Fruit fly (Drosophila melanogaster): Measurements from ENCODE around the gene CycT.

CycT gene

dm6 chr3L:17529511-17530194, 27.9 kb downstream of the CycT start, which contains the start of the genes Edc3 and Nedd4 (continued):
- no peak for TF ChIP-seq CG16779 (GFP tag; IDR thresholded peaks at IDR 0.05)
- no peak for TF ChIP-seq ash1 (GFP tag; optimal IDR thresholded peaks at IDR 0.05)
- no peak for TF ChIP-seq jumu (GFP tag; optimal IDR thresholded peaks at IDR 0.05)
- no peak for TF ChIP-seq pb (GFP tag; optimal IDR thresholded peaks at IDR 0.05)
- TF ChIP-seq Six4 (GFP tag; optimal IDR thresholded peaks at IDR 0.05) = no peak
- TF ChIP-seq CG17568 (GFP tag; optimal IDR thresholded peaks at IDR 0.05) = no peak
- TF ChIP-seq Hmx (GFP tag; optimal IDR thresholded peaks at IDR 0.05) = no peak
- peak; percentile 25 for TF ChIP-seq Vsx1 (GFP tag; optimal IDR thresholded peaks at IDR 0.05)
- no peak for TF ChIP-seq CG32767 (GFP tag; IDR thresholded peaks at IDR 0.05)
- no peak for TF ChIP-seq CG14050 (GFP tag; IDR thresholded peaks at IDR 0.05)
- TF ChIP-seq sim (GFP tag; IDR thresholded peaks at IDR 0.05) = no peak
- TF ChIP-seq Asciz (GFP tag; optimal IDR thresholded peaks at IDR 0.05) = no peak
- TF ChIP-seq pzg (GFP tag; optimal IDR thresholded peaks at IDR 0.05) = peak; percentile 52
- no peak for TF ChIP-seq Deaf1 (tag; optimal IDR thresholded peaks at IDR 0.05)
- no peak for TF ChIP-seq sisA (GFP tag; IDR thresholded peaks at IDR 0.05)
- no peak for TF ChIP-seq sens-2 (GFP tag; IDR thresholded peaks at IDR 0.05)
- no peak for TF ChIP-seq chm (GFP tag; IDR thresholded peaks at IDR 0.05)
- TF ChIP-seq Ravus (GFP tag; IDR thresholded peaks at IDR 0.05) = no peak
- TF ChIP-seq CG6791 (GFP tag; IDR thresholded peaks at IDR 0.05; ENCODE audit: partially characterized antibody) = no peak
- no peak for TF ChIP-seq CG6683 (GFP tag; optimal IDR thresholded peaks at IDR 0.05)
- TF ChIP-seq jing (GFP tag; optimal IDR thresholded peaks at IDR 0.05) = no peak
- TF ChIP-seq CG43689 (GFP tag; IDR thresholded peaks at IDR 0.05) = no peak
- TF ChIP-seq Dbx (GFP tag; IDR thresholded peaks at IDR 0.05) = no peak
- no peak for TF ChIP-seq tgo (GFP tag; IDR thresholded peaks at IDR 0.05)
- TF ChIP-seq CG17612 (GFP tag; IDR thresholded peaks at IDR 0.05) = no peak
- no peak for TF ChIP-seq bsh (GFP tag; optimal IDR thresholded peaks at IDR 0.05)
- TF ChIP-seq bbx (GFP tag; IDR thresholded peaks at IDR 0.05; ENCODE audit: partially characterized antibody) = no peak
- peak in 1 of 2 experiments; percentile 69 for TF ChIP-seq insv (GFP tag; optimal IDR thresholded peaks at IDR 0.05)
- no peak for TF ChIP-seq CG10431 (GFP tag; optimal IDR thresholded peaks at IDR 0.05)
- TF ChIP-seq CG7839 (tag; optimal IDR thresholded peaks at IDR 0.05) = no peak
- TF ChIP-seq pfk (GFP tag; optimal IDR thresholded peaks at IDR 0.05) = no peak
- TF ChIP-seq MTF-1 (GFP tag; optimal IDR thresholded peaks at IDR 0.05; ENCODE audit: borderline replicate concordance) = no peak
- no peak for TF ChIP-seq crc (GFP tag; optimal IDR thresholded peaks at IDR 0.05)
- TF ChIP-seq Hsf (GFP tag; optimal IDR thresholded peaks at IDR 0.05) = no peak
- TF ChIP-seq pnt (GFP tag; optimal IDR thresholded peaks at IDR 0.05) = no peak
- TF ChIP-seq Rfx (GFP tag; IDR thresholded peaks at IDR 0.05) = no peak
- TF ChIP-seq CG6654 (GFP tag; optimal IDR thresholded peaks at IDR 0.05) = no peak
- no peak for TF ChIP-seq CG1233 (GFP tag; optimal IDR thresholded peaks at IDR 0.05)
- no peak for TF ChIP-seq Dip2 (GFP tag; IDR thresholded peaks at IDR 0.05)
- TF ChIP-seq oc (tag; optimal IDR thresholded peaks at IDR 0.05) = no peak
- TF ChIP-seq CG10654 (GFP tag; optimal IDR thresholded peaks at IDR 0.05) = no peak
- TF ChIP-seq CG12391 (tag; optimal IDR thresholded peaks at IDR 0.05) = peak; percentile 59
- TF ChIP-seq CG31388 (GFP tag; optimal IDR thresholded peaks at IDR 0.05) = no peak
- TF ChIP-seq CG11560 (tag; IDR thresholded peaks at IDR 0.05) = no peak
- no peak for TF ChIP-seq CG6254 (GFP tag; optimal IDR thresholded peaks at IDR 0.05)
- no peak for TF ChIP-seq CG14441 (GFP tag; IDR thresholded peaks at IDR 0.05)
- TF ChIP-seq row (GFP tag; IDR thresholded peaks at IDR 0.05) = peak; percentile 78
- TF ChIP-seq BtbVII (GFP tag; optimal IDR thresholded peaks at IDR 0.05) = peak; percentile 29
- no peak for TF ChIP-seq Doc2 (GFP tag; IDR thresholded peaks at IDR 0.05)
- no peak for TF ChIP-seq CG14014 (GFP tag; IDR thresholded peaks at IDR 0.05)
- no peak for TF ChIP-seq ATbp (GFP tag; optimal IDR thresholded peaks at IDR 0.05)
